Worm (Caenorhabditis elegans) whole organism, L1 larva: Measurements from ENCODE around the gene M03C11.6.

ENCODE experiments used
- aha-1 ChIP-seq: fragments of 150-350 bp; optimal IDR thresholded peaks from 2 replicates; lab custom pipeline; 2014; ENCODE audit warnings: missing biosample characterization, missing genetic modification characterization
- alr-1 ChIP-seq: fragments of 200-800 bp; sonication (Bioruptor generic); optimal IDR thresholded peaks from 2 replicates; lab custom pipeline; 2018; ENCODE audit warnings: borderline replicate concordance, mild to moderate bottlenecking, missing genetic modification characterization, missing compliant biosample characterization
- aly-2 ChIP-seq: fragments of 150-350 bp; optimal IDR thresholded peaks from 2 replicates; lab custom pipeline; 2014; ENCODE audit warnings: missing biosample characterization, missing genetic modification characterization
- dsc-1 ChIP-seq: sonication (generic microtip); optimal IDR thresholded peaks from 2 replicates; lab custom pipeline; 2016; ENCODE audit warnings: mild to moderate bottlenecking, missing genetic modification characterization, missing compliant biosample characterization
- efl-1 ChIP-seq, 4 experiments: fragments of 150-350 bp; optimal IDR thresholded peaks in 3 of 4; peaks in 1 of 4; 1 replicate in 1 of 4; 2 replicates in 3 of 4; lab custom pipeline; 2014; ENCODE audit warnings: missing biosample characterization in 2 of 4, missing genetic modification characterization in 2 of 4, missing genetic modification reagents in 2 of 4
- egl-13 ChIP-seq: sonication (generic microtip); optimal IDR thresholded peaks from 2 replicates; lab custom pipeline; 2016; ENCODE audit warnings: missing genotype, missing genetic modification reagents, missing genetic modification characterization, missing compliant biosample characterization
- egl-27 ChIP-seq, 2 experiments: fragments of 150-350 bp in 1 of 2; sonication (generic microtip); optimal IDR thresholded peaks; 3 replicates each; lab custom pipeline; 2017 to 2018; ENCODE audit warnings: missing biosample characterization in 2 of 2, missing genetic modification characterization in 2 of 2, missing genetic modification reagents in 2 of 2
- elt-2 ChIP-seq: sonication (generic microtip); optimal IDR thresholded peaks from 2 replicates; lab custom pipeline; 2016; ENCODE audit warnings: missing genetic modification characterization, mild to moderate bottlenecking, inconsistent platforms, missing compliant biosample characterization, missing genetic modification reagents
- fkh-10 ChIP-seq: sonication (generic microtip); optimal IDR thresholded peaks from 2 replicates; lab custom pipeline; 2017; ENCODE audit warnings: missing biosample characterization, missing genetic modification reagents, missing genetic modification characterization
- fkh-4 ChIP-seq: sonication (generic microtip); optimal IDR thresholded peaks from 2 replicates; lab custom pipeline; 2016; ENCODE audit warnings: missing compliant biosample characterization, missing genetic modification characterization, borderline replicate concordance
- fkh-8 ChIP-seq: sonication (generic microtip); optimal IDR thresholded peaks from 2 replicates; lab custom pipeline; 2016; ENCODE audit warnings: mild to moderate bottlenecking, missing genetic modification characterization, missing compliant biosample characterization
- hlh-17 ChIP-seq: fragments of 200-800 bp; sonication (Bioruptor generic); optimal IDR thresholded peaks from 2 replicates; lab custom pipeline; 2018; ENCODE audit warnings: missing genetic modification characterization, mild to moderate bottlenecking, missing compliant biosample characterization, moderate library complexity, borderline replicate concordance
- hpl-2 ChIP-seq: fragments of 150-350 bp; optimal IDR thresholded peaks from 2 replicates; lab custom pipeline; 2014; ENCODE audit warnings: missing biosample characterization, missing genetic modification reagents, missing genetic modification characterization
- irx-1 ChIP-seq: sonication (generic microtip); optimal IDR thresholded peaks from 2 replicates; lab custom pipeline; 2016; ENCODE audit warnings: missing genetic modification characterization, missing compliant biosample characterization
- isw-1 ChIP-seq: fragments of 200-800 bp; sonication (Bioruptor generic); IDR thresholded peaks from 2 replicates; pipeline ENCODE4 v1.3.6; 2022; ENCODE audit warnings: missing genetic modification characterization, missing compliant biosample characterization
- lin-14 ChIP-seq: fragments of 200-800 bp; sonication (Bioruptor generic); optimal IDR thresholded peaks from 2 replicates; lab custom pipeline; 2018; ENCODE audit warnings: mild to moderate bottlenecking, missing genetic modification characterization, moderate library complexity, missing compliant biosample characterization
- lir-3 ChIP-seq: sonication (generic microtip); optimal IDR thresholded peaks from 2 replicates; lab custom pipeline; 2016; ENCODE audit warnings: mild to moderate bottlenecking, missing genetic modification characterization, moderate library complexity, missing compliant biosample characterization; ENCODE audit not compliant: poor library complexity
- lsy-2 ChIP-seq, 2 experiments: fragments of 150-350 bp; optimal IDR thresholded peaks; 2 replicates each; lab custom pipeline; 2014; ENCODE audit warnings: missing biosample characterization in 2 of 2, missing genetic modification characterization in 2 of 2
- mef-2 ChIP-seq: fragments of 150-350 bp; optimal IDR thresholded peaks from 2 replicates; lab custom pipeline; 2014; ENCODE audit warnings: missing biosample characterization, missing genetic modification characterization
- nhr-47 ChIP-seq: sonication (generic microtip); optimal IDR thresholded peaks from 2 replicates; lab custom pipeline; 2016; ENCODE audit warnings: mild to moderate bottlenecking, missing genetic modification characterization, moderate library complexity, missing compliant biosample characterization
- pax-3 ChIP-seq: fragments of 200-800 bp; sonication (Bioruptor generic); optimal IDR thresholded peaks from 2 replicates; lab custom pipeline; 2018; ENCODE audit warnings: mild to moderate bottlenecking, missing genetic modification characterization, moderate library complexity, missing compliant biosample characterization
- skn-1 ChIP-seq: fragments of 150-350 bp; optimal IDR thresholded peaks from 2 replicates; lab custom pipeline; 2014; ENCODE audit warnings: missing biosample characterization, missing genetic modification characterization
- snpc-4 ChIP-seq: fragments of 150-350 bp; optimal IDR thresholded peaks from 2 replicates; lab custom pipeline; 2014; ENCODE audit warnings: missing biosample characterization, missing genetic modification characterization
- sox-4 ChIP-seq: sonication (generic microtip); optimal IDR thresholded peaks from 2 replicates; lab custom pipeline; 2016; ENCODE audit warnings: missing genetic modification characterization, missing compliant biosample characterization
- sptf-1 ChIP-seq: fragments of 150-350 bp; optimal IDR thresholded peaks from 2 replicates; lab custom pipeline; 2014; ENCODE audit warnings: missing biosample characterization, missing genetic modification characterization
- unc-130 ChIP-seq: fragments of 150-350 bp; optimal IDR thresholded peaks from 2 replicates; lab custom pipeline; 2017; ENCODE audit warnings: missing biosample characterization, missing genetic modification characterization, inconsistent platforms
- unc-30 ChIP-seq: sonication (generic microtip); optimal IDR thresholded peaks from 2 replicates; lab custom pipeline; 2017; ENCODE audit warnings: missing biosample characterization, missing genetic modification characterization
- ztf-11 ChIP-seq, 2 experiments: sonication (generic microtip); optimal IDR thresholded peaks; 2 replicates each; lab custom pipeline; 2016 to 2017; ENCODE audit warnings: missing genetic modification characterization in 2 of 2, missing biosample characterization in 1 of 2, missing compliant biosample characterization in 1 of 2
- ztf-4 ChIP-seq: fragments of 150-350 bp; optimal IDR thresholded peaks from 2 replicates; lab custom pipeline; 2014; ENCODE audit warnings: missing biosample characterization, missing genetic modification characterization

M03C11.6 gene

DNA sequence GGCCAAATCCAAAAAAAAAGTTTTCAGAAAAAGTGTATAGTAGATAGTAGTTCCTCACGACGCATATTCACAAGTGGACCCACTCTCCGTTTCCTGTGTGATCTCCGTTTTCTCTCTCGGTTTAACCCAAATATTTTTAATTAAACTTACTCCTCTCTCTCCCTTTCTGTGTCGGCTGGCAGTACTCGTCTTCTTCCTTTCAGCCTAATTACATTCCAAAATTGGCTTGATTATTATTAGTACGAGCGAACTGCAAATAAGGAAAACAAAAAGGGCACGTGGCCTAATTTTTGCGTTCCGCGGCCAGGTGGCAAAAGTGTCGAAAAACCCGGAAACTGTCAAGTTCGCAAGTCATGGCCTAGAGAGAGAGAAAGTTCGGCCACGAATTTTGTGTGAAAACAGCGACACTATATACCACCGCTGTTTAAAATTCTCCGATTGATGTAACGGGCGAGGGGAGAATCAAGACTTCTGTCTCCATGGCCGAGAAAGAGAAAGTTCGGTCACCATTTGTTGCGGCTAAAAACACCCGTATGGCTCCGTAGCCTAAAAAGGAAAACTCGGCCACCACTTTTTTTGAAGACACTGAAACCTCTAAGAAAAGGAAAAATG lies 26.8 kb downstream of the M03C11.6 start:
- TF ChIP-seq hpl-2 (GFP tag; lab: Kevin White, UChicago) (no peak), lin-14 (GFP tag; lab: Kevin White, UChicago) (peak; percentile 52), pax-3 (tag; lab: Kevin White, UChicago) (no peak), aha-1 (no peak)

DNA sequence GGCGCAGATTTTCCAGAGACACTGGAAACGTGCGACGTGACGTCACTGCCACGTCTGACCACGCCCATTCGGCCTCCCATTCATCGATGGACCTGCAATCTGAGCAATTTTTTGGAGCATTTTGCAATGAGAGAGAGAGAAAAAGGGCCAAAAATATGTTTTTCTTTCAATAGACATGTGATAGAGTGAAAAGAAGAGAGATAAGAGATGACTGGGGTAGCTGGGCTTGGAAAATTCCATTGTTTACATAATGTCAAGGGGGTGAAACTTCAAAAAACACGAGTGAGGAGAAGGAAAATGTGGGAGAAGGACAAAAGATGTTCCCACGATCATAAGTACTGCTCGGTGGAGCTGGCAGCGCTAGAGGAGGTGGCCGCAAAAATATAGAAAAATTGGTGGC lies 27.8 kb downstream of the M03C11.6 start, which contains the start of gene M03C11.1:
TSS of gene M03C11.1 (minus strand) at position 101 of the 400 bp plus-strand sequence.
- TF ChIP-seq elt-2 (no peak), aly-2 (tag; lab: Kevin White, UChicago) (no peak), egl-27 (tag; optimal IDR thresholded peaks at IDR 0.05; lab: Kevin White, UChicago) (no peak), lsy-2 (tag; optimal IDR thresholded peaks at IDR 0.05; lab: Kevin White, UChicago) (peak in 1 of 2 experiments; percentile 12)

DNA sequence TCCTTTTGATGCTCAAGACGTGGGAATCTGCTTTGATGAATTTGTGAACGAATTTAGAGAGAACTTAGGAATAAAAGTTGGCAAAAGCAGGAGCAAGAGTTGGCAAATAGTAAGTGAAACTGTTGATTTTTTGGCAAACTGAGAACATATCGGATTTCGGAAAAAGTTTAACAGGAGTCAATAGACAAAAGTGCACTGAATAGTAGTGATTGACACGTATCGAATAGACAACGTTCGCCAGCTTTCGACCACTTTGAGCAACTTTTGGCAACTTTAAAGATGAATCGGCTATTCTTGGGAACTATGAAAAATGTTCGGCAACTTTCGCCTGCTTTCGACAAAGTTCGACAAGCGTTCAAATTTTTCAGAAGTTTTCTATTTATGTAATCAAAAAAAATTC lies 32.2 kb downstream of the M03C11.6 start, which contains the start of gene M03C11.9:
TSS of gene M03C11.9 (minus strand) at position 101 of the 400 bp plus-strand sequence.
- TF ChIP-seq snpc-4 (tag; lab: Kevin White, UChicago) (no peak), nhr-47 (no peak), isw-1 (GFP tag; lab: Robert Waterston, UW) (no peak), mef-2 (tag; lab: Kevin White, UChicago) (no peak), efl-1 (optimal IDR thresholded peaks at IDR 0.05; lab: Kevin White, UChicago) (no peak), efl-1 (GFP tag; optimal IDR thresholded peaks at IDR 0.05 in 1 of 2; lab: Kevin White, UChicago) (no peak), dsc-1 (tag; lab: Kevin White, UChicago) (no peak), unc-130 (no peak), hlh-17 (no peak), sox-4 (tag; lab: Kevin White, UChicago) (no peak)

DNA sequence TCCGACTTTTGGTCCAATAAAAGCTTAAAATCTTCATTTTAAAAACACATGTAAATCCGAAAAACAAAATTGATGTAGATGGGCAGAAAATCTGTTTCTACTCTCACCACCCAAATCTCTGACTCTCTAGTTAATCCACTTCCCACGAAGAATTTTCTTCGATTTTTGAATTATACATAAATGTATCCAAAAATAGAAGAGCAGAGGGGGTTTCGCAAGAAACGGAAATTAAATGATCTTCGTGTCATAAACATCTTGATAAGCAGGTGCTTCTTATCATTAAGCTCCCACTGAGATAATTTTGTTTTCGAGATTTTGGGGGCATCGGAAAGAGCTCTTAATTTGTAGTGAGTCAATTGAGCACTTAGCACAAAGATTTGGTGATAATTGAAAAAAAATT lies 34.2 kb downstream of the M03C11.6 start:
- TF ChIP-seq mef-2 (tag; lab: Kevin White, UChicago) (no peak), alr-1 (tag; lab: Kevin White, UChicago) (no peak), sptf-1 (tag; lab: Kevin White, UChicago) (no peak), nhr-47 (peak; percentile 37), egl-13 (tag; lab: Kevin White, UChicago) (peak; percentile 72), lin-14 (GFP tag; lab: Kevin White, UChicago) (no peak), skn-1 (tag; lab: Kevin White, UChicago) (no peak), dsc-1 (tag; lab: Kevin White, UChicago) (peak; percentile 87)

DNA sequence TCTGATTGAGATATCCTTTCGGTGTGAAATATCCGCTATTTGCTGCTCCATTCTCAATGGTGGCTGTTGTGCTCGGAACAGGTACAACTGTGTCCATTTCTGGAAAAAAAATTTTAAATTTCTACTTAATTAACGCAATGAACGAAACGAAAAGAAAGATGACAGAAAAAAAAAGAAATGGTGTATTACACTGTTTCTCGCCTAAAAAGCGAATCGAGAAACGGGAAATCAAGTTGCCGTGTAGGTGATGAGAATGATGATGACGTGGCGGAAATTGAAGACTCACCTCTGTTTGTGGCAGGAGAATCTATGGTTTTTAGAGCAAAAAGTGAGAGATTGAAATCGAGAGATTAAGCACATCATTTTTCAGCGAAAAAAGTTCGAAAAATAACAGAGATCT lies 37.3 kb downstream of the M03C11.6 start, which contains the start of gene C38H2.3:
TSS of gene C38H2.3 (minus strand) at position 101 of the 400 bp plus-strand sequence.
- TF ChIP-seq alr-1 (tag; lab: Kevin White, UChicago) (no peak), unc-130 (no peak), ztf-11 (tag; optimal IDR thresholded peaks at IDR 0.05; lab: Kevin White, UChicago) (no peak), irx-1 (no peak), lir-3 (tag; lab: Kevin White, UChicago) (no peak), ztf-4 (tag; lab: Kevin White, UChicago) (no peak), fkh-8 (tag; lab: Kevin White, UChicago) (no peak), dsc-1 (tag; lab: Kevin White, UChicago) (no peak), unc-30 (no peak), fkh-4 (tag; lab: Kevin White, UChicago) (no peak)

DNA sequence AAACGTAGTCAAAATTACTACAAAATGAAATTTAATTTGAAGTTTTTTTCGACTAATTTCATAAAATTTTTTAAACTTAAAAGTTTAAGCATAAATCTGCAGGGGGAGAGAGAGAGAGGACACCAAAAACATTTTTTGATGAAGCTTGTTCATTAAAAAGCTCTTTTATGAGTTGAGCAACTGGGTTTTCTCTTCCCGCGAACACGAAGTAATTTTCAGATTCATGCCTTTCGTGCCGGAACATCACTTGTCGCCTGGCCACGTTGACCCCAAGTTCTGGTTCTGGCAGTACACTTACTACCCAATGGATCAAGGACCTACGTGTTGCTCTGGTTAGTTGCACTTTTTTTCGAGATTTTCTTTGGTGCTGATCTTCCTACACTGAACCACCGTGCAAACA lies 40.0 kb downstream of the M03C11.6 start:
- TF ChIP-seq efl-1 (optimal IDR thresholded peaks at IDR 0.05; lab: Kevin White, UChicago) (no peak), efl-1 (GFP tag; optimal IDR thresholded peaks at IDR 0.05 in 1 of 2; lab: Kevin White, UChicago) (peak in 1 of 2 experiments; percentile 15), fkh-10 (GFP tag; lab: Kevin White, UChicago) (no peak)
